Worm (Caenorhabditis elegans): Measurements from ENCODE around the gene inx-10.

inx-10 gene

ce11 chrV:9224981-9225380 lies 17.7 kb upstream of the inx-10 start:
- no peak for TF ChIP-seq ztf-29 (GFP tag; IDR thresholded peaks at IDR 0.05)
- TF ChIP-seq tab-1 (GFP tag; IDR thresholded peaks at IDR 0.05): no peak
- no peak for TF ChIP-seq T22C8.4 (GFP tag; IDR thresholded peaks at IDR 0.05)
- no peak for TF ChIP-seq ref-1 (GFP tag; conservative IDR thresholded peaks at IDR 0.05)
- no peak for TF ChIP-seq ztf-23 (GFP tag; IDR thresholded peaks at IDR 0.05)
- TF ChIP-seq med-1 (GFP tag; optimal IDR thresholded peaks at IDR 0.05; ENCODE audit: insufficient read depth): no peak
- no peak for TF ChIP-seq flt-1 (GFP tag; IDR thresholded peaks at IDR 0.05)
- TF ChIP-seq klf-2 (GFP tag; conservative IDR thresholded peaks at IDR 0.05): no peak
- TF ChIP-seq cog-1 (tag; optimal IDR thresholded peaks at IDR 0.05): no peak

ce11 chrV:9224377-9224776 lies 17.1 kb upstream of the inx-10 start:
- TF ChIP-seq ref-1 (GFP tag; conservative IDR thresholded peaks at IDR 0.05) (no peak), med-1 (GFP tag; optimal IDR thresholded peaks at IDR 0.05; ENCODE audit: insufficient read depth) (no peak), ztf-23 (GFP tag; IDR thresholded peaks at IDR 0.05) (no peak), ztf-29 (GFP tag; IDR thresholded peaks at IDR 0.05) (no peak), cog-1 (tag; optimal IDR thresholded peaks at IDR 0.05) (no peak), klf-2 (GFP tag; conservative IDR thresholded peaks at IDR 0.05) (no peak), T22C8.4 (GFP tag; IDR thresholded peaks at IDR 0.05) (no peak), flt-1 (GFP tag; IDR thresholded peaks at IDR 0.05) (no peak), tab-1 (GFP tag; IDR thresholded peaks at IDR 0.05) (no peak)

ce11 chrV:9222819-9223218 lies 15.5 kb upstream of the inx-10 start:
- TF ChIP-seq tab-1 (GFP tag; IDR thresholded peaks at IDR 0.05) (no peak), ztf-23 (GFP tag; IDR thresholded peaks at IDR 0.05) (no peak), klf-2 (GFP tag; conservative IDR thresholded peaks at IDR 0.05) (no peak)

ce11 chrV:9221566-9221965 lies 14.3 kb upstream of the inx-10 start, which contains the start of gene grd-6:
Gene grd-6 (plus strand): TSS chrV:9221866.
- no peak for TF ChIP-seq ztf-29 (GFP tag; IDR thresholded peaks at IDR 0.05)
- no peak for TF ChIP-seq tab-1 (GFP tag; IDR thresholded peaks at IDR 0.05)
- no peak for TF ChIP-seq ref-1 (GFP tag; conservative IDR thresholded peaks at IDR 0.05)
- TF ChIP-seq flt-1 (GFP tag; IDR thresholded peaks at IDR 0.05): no peak

- no peak for TF ChIP-seq flt-1 (GFP tag; IDR thresholded peaks at IDR 0.05)
- no peak for TF ChIP-seq med-1 (GFP tag; optimal IDR thresholded peaks at IDR 0.05; ENCODE audit: insufficient read depth)
- no peak for TF ChIP-seq ref-1 (GFP tag; conservative IDR thresholded peaks at IDR 0.05)
- no peak for TF ChIP-seq ztf-23 (GFP tag; IDR thresholded peaks at IDR 0.05)
- no peak for TF ChIP-seq tab-1 (GFP tag; IDR thresholded peaks at IDR 0.05)
- TF ChIP-seq T22C8.4 (GFP tag; IDR thresholded peaks at IDR 0.05): no peak
- no peak for TF ChIP-seq klf-2 (GFP tag; conservative IDR thresholded peaks at IDR 0.05)
- TF ChIP-seq cog-1 (tag; optimal IDR thresholded peaks at IDR 0.05): no peak
- no peak for TF ChIP-seq ztf-29 (GFP tag; IDR thresholded peaks at IDR 0.05)
Observed at ce11 chrV:9220444-9220843, 13.2 kb upstream of the inx-10 start.

- no peak for TF ChIP-seq ztf-23 (GFP tag; IDR thresholded peaks at IDR 0.05)
- TF ChIP-seq T22C8.4 (GFP tag; IDR thresholded peaks at IDR 0.05): no peak
- no peak for TF ChIP-seq med-1 (GFP tag; optimal IDR thresholded peaks at IDR 0.05; ENCODE audit: insufficient read depth)
- no peak for TF ChIP-seq ztf-29 (GFP tag; IDR thresholded peaks at IDR 0.05)
- TF ChIP-seq tab-1 (GFP tag; IDR thresholded peaks at IDR 0.05): no peak
- no peak for TF ChIP-seq cog-1 (tag; optimal IDR thresholded peaks at IDR 0.05)
- no peak for TF ChIP-seq klf-2 (GFP tag; conservative IDR thresholded peaks at IDR 0.05)
- no peak for TF ChIP-seq flt-1 (GFP tag; IDR thresholded peaks at IDR 0.05)
Observed at ce11 chrV:9219390-9219733, 12.1 kb upstream of the inx-10 start.

- no peak for TF ChIP-seq ztf-29 (GFP tag; IDR thresholded peaks at IDR 0.05)
- TF ChIP-seq T22C8.4 (GFP tag; IDR thresholded peaks at IDR 0.05): no peak
- TF ChIP-seq med-1 (GFP tag; optimal IDR thresholded peaks at IDR 0.05; ENCODE audit: insufficient read depth): no peak
- TF ChIP-seq cog-1 (tag; optimal IDR thresholded peaks at IDR 0.05): no peak
- no peak for TF ChIP-seq tab-1 (GFP tag; IDR thresholded peaks at IDR 0.05)
- no peak for TF ChIP-seq ztf-23 (GFP tag; IDR thresholded peaks at IDR 0.05)
- no peak for TF ChIP-seq klf-2 (GFP tag; conservative IDR thresholded peaks at IDR 0.05)
- TF ChIP-seq ref-1 (GFP tag; conservative IDR thresholded peaks at IDR 0.05): no peak
- TF ChIP-seq flt-1 (GFP tag; IDR thresholded peaks at IDR 0.05): no peak
Observed at ce11 chrV:9218655-9219389, 11.5 kb upstream of the inx-10 start.

- no peak for TF ChIP-seq ztf-23 (GFP tag; IDR thresholded peaks at IDR 0.05)
- TF ChIP-seq ref-1 (GFP tag; conservative IDR thresholded peaks at IDR 0.05): no peak
- TF ChIP-seq tab-1 (GFP tag; IDR thresholded peaks at IDR 0.05): no peak
- TF ChIP-seq klf-2 (GFP tag; conservative IDR thresholded peaks at IDR 0.05): no peak
- TF ChIP-seq flt-1 (GFP tag; IDR thresholded peaks at IDR 0.05): no peak
Observed at ce11 chrV:9218214-9218613, 10.9 kb upstream of the inx-10 start.

ce11 chrV:9217158-9217557 lies 9.9 kb upstream of the inx-10 start, which contains the start of gene pacs-1:
Gene pacs-1 (minus strand): TSS chrV:9217258.
- no peak for TF ChIP-seq ztf-29 (GFP tag; IDR thresholded peaks at IDR 0.05)
- no peak for TF ChIP-seq ztf-23 (GFP tag; IDR thresholded peaks at IDR 0.05)
- TF ChIP-seq tab-1 (GFP tag; IDR thresholded peaks at IDR 0.05): no peak
- TF ChIP-seq klf-2 (GFP tag; conservative IDR thresholded peaks at IDR 0.05): no peak
- TF ChIP-seq cog-1 (tag; optimal IDR thresholded peaks at IDR 0.05): no peak
- TF ChIP-seq ref-1 (GFP tag; conservative IDR thresholded peaks at IDR 0.05): no peak
- TF ChIP-seq med-1 (GFP tag; optimal IDR thresholded peaks at IDR 0.05; ENCODE audit: insufficient read depth): no peak
- no peak for TF ChIP-seq flt-1 (GFP tag; IDR thresholded peaks at IDR 0.05)
- no peak for TF ChIP-seq T22C8.4 (GFP tag; IDR thresholded peaks at IDR 0.05)

- TF ChIP-seq tab-1 (GFP tag; IDR thresholded peaks at IDR 0.05) (no peak), ztf-23 (GFP tag; IDR thresholded peaks at IDR 0.05) (no peak), T22C8.4 (GFP tag; IDR thresholded peaks at IDR 0.05) (no peak), cog-1 (tag; optimal IDR thresholded peaks at IDR 0.05) (no peak), ref-1 (GFP tag; conservative IDR thresholded peaks at IDR 0.05) (no peak), klf-2 (GFP tag; conservative IDR thresholded peaks at IDR 0.05) (no peak), flt-1 (GFP tag; IDR thresholded peaks at IDR 0.05) (no peak), med-1 (GFP tag; optimal IDR thresholded peaks at IDR 0.05; ENCODE audit: insufficient read depth) (no peak), ztf-29 (GFP tag; IDR thresholded peaks at IDR 0.05) (no peak)
Observed at ce11 chrV:9213554-9213953, 6.3 kb upstream of the inx-10 start, which contains the start of gene mdt-27. Gene mdt-27 (minus strand): TSS chrV:9213654.
